Fruit fly (Drosophila melanogaster): ENCODE data around the gene CG4199.
A peak's percentile ranks its signal among the peaks of the same experiment; 100 is the strongest.

Gene CG4199

dm6 chrX:2050070-2050899 lies 23.0 kb downstream of the CG4199 start, which contains the start of gene moody (continued):
- TF ChIP-seq CG12071 (GFP tag; optimal IDR thresholded peaks at IDR 0.05) (peak; percentile 98), CG15073 (GFP tag; optimal IDR thresholded peaks at IDR 0.05) (peak; percentile 69), CG8944 (GFP tag; optimal IDR thresholded peaks at IDR 0.05) (peak; percentile 98), lola (GFP tag; optimal IDR thresholded peaks at IDR 0.05) (peak in 1 of 3 experiments; percentile 82), en (GFP tag; optimal IDR thresholded peaks at IDR 0.05) (peak; percentile 97), Mrtf (GFP tag; IDR thresholded peaks at IDR 0.05) (peak; percentile 99), CG32532 (GFP tag; IDR thresholded peaks at IDR 0.05) (peak; percentile 99), dati (GFP tag; IDR thresholded peaks at IDR 0.05) (peak; percentile 97), yki (optimal IDR thresholded peaks at IDR 0.05) (no peak), CG2678 (tag; optimal IDR thresholded peaks at IDR 0.05) (peak; percentile 97), Tbp (GFP tag; optimal IDR thresholded peaks at IDR 0.05) (no peak), mld (GFP tag; IDR thresholded peaks at IDR 0.05; ENCODE audit: partially characterized antibody) (no peak), Hmr (GFP tag; optimal IDR thresholded peaks at IDR 0.05) (peak; percentile 99), lov (optimal IDR thresholded peaks at IDR 0.05) (no peak), lov (GFP tag; IDR thresholded peaks at IDR 0.05) (peak; percentile 98), disco-r (GFP tag; optimal IDR thresholded peaks at IDR 0.05) (peak; percentile 93), CTCF (GFP tag; optimal IDR thresholded peaks at IDR 0.05) (peak; percentile 63), C15 (GFP tag; IDR thresholded peaks at IDR 0.05) (peak; percentile 96), Mad (GFP tag; optimal IDR thresholded peaks at IDR 0.05) (peak; percentile 97), Dref (GFP tag; IDR thresholded peaks at IDR 0.05) (peak; percentile 58), CG14965 (GFP tag; optimal IDR thresholded peaks at IDR 0.05; ENCODE audit: borderline replicate concordance) (peak; percentile 74), esg (GFP tag; conservative IDR thresholded peaks at IDR 0.05) (peak; percentile 95), CG32772 (GFP tag; IDR thresholded peaks at IDR 0.05) (peak; percentile 98), chn (GFP tag; optimal IDR thresholded peaks at IDR 0.05) (peak; percentile 97), CG8290 (GFP tag; optimal IDR thresholded peaks at IDR 0.05) (peak; percentile 93), CG8290 (tag; optimal IDR thresholded peaks at IDR 0.05) (peak; percentile 71 to 100), Hr78 (GFP tag; optimal IDR thresholded peaks at IDR 0.05) (peak in 1 of 2 experiments; percentile 89), gce (GFP tag; IDR thresholded peaks at IDR 0.05) (peak; percentile 97), unpg (GFP tag; optimal IDR thresholded peaks at IDR 0.05) (peak; percentile 96), CG8765 (GFP tag; IDR thresholded peaks at IDR 0.05) (peak; percentile 95), CG6791 (GFP tag; IDR thresholded peaks at IDR 0.05; ENCODE audit: partially characterized antibody) (no peak), eve (GFP tag; optimal IDR thresholded peaks at IDR 0.05) (no peak), Dad (GFP tag; optimal IDR thresholded peaks at IDR 0.05) (peak; percentile 97), Dip2 (GFP tag; IDR thresholded peaks at IDR 0.05) (peak; percentile 57; the same call in 1 of the 2 replicates), abd-A (tag; optimal IDR thresholded peaks at IDR 0.05) (peak; percentile 85), dan (GFP tag; IDR thresholded peaks at IDR 0.05) (peak; percentile 91), ham (GFP tag; IDR thresholded peaks at IDR 0.05) (peak; percentile 92), Atf-2 (GFP tag; optimal IDR thresholded peaks at IDR 0.05) (peak; percentile 96), CG15269 (tag; optimal IDR thresholded peaks at IDR 0.05) (peak; percentile 97), CG17385 (GFP tag; optimal IDR thresholded peaks at IDR 0.05) (peak; percentile 93), lilli (GFP tag; optimal IDR thresholded peaks at IDR 0.05) (peak; percentile 99), ttk (GFP tag; IDR thresholded peaks at IDR 0.05) (peak; percentile 97), sens (GFP tag) (peak; percentile 99), CG18262 (tag; optimal IDR thresholded peaks at IDR 0.05) (peak; percentile 89), CG14014 (GFP tag; IDR thresholded peaks at IDR 0.05) (peak; percentile 99), croc (GFP tag; conservative IDR thresholded peaks at IDR 0.05) (peak; percentile 90), Doc3 (GFP tag; IDR thresholded peaks at IDR 0.05; ENCODE audit: partially characterized antibody) (no peak), Camta (GFP tag; optimal IDR thresholded peaks at IDR 0.05) (peak; percentile 95), Max (GFP tag; optimal IDR thresholded peaks at IDR 0.05) (peak; percentile 75), CG1024 (GFP tag; IDR thresholded peaks at IDR 0.05) (peak; percentile 97), peb (GFP tag; IDR thresholded peaks at IDR 0.05) (peak; percentile 96)

Measured in whole organism, embryonic.